Worm (Caenorhabditis elegans) whole organism, mixed stage, embryonic: ENCODE results near the gene nhr-123.

Experiments used
- M03D4.4 ChIP-seq: sonication (generic microtip); optimal IDR thresholded peaks from 2 replicates; lab custom pipeline; 2017; ENCODE audit warnings: mild to moderate bottlenecking, missing genetic modification characterization, missing compliant biosample characterization
- blmp-1 ChIP-seq: fragments of 150-350 bp; optimal IDR thresholded peaks from 2 replicates; lab custom pipeline; 2014; ENCODE audit warnings: missing biosample characterization, missing genetic modification characterization
- ceh-39 ChIP-seq: fragments of 150-350 bp; optimal IDR thresholded peaks from 2 replicates; lab custom pipeline; 2014; ENCODE audit warnings: missing biosample characterization, missing genetic modification characterization
- ceh-43 ChIP-seq: fragments of 200-800 bp; sonication (Bioruptor generic); optimal IDR thresholded peaks from 2 replicates; lab custom pipeline; 2018; ENCODE audit warnings: mild to moderate bottlenecking, missing genetic modification characterization, moderate library complexity, missing compliant biosample characterization
- ceh-83 ChIP-seq: fragments of 200-800 bp; sonication (Bioruptor generic); optimal IDR thresholded peaks from 2 replicates; lab custom pipeline; 2018; ENCODE audit warnings: mild to moderate bottlenecking, missing genetic modification characterization, missing compliant biosample characterization
- ces-1 ChIP-seq: fragments of 150-350 bp; optimal IDR thresholded peaks from 2 replicates; lab custom pipeline; 2014; ENCODE audit warnings: missing biosample characterization, missing genetic modification reagents, missing genetic modification characterization
- cnd-1 ChIP-seq: fragments of 200-800 bp; sonication (Bioruptor generic); optimal IDR thresholded peaks from 2 replicates; lab custom pipeline; 2018; ENCODE audit warnings: mild to moderate bottlenecking, missing genetic modification characterization, missing compliant biosample characterization
- drap-1 ChIP-seq: fragments of 200-800 bp; sonication (Bioruptor generic); optimal IDR thresholded peaks from 3 replicates; lab custom pipeline; 2018; ENCODE audit warnings: mild to moderate bottlenecking, missing genetic modification characterization, missing compliant biosample characterization
- elt-1 ChIP-seq: sonication (generic microtip); optimal IDR thresholded peaks from 2 replicates; lab custom pipeline; 2017; ENCODE audit warnings: missing genetic modification characterization, mild to moderate bottlenecking, missing compliant biosample characterization, antibody characterized with exemption, moderate library complexity, borderline replicate concordance; ENCODE audit not compliant: insufficient read depth
- elt-3 ChIP-seq: fragments of 150-350 bp; optimal IDR thresholded peaks from 2 replicates; lab custom pipeline; 2014; ENCODE audit warnings: missing biosample characterization, missing genetic modification characterization
- flh-1 ChIP-seq: fragments of 200-800 bp; sonication (Bioruptor generic); optimal IDR thresholded peaks from 2 replicates; lab custom pipeline; 2018; ENCODE audit warnings: mild to moderate bottlenecking, missing genetic modification characterization, moderate library complexity, missing compliant biosample characterization
- ham-2 ChIP-seq: fragments of 200-800 bp; sonication (Bioruptor generic); optimal IDR thresholded peaks from 2 replicates; lab custom pipeline; 2018; ENCODE audit warnings: mild to moderate bottlenecking, missing genetic modification characterization, missing compliant biosample characterization
- hlh-1 ChIP-seq: fragments of 150-350 bp; optimal IDR thresholded peaks from 2 replicates; lab custom pipeline; 2014; ENCODE audit warnings: missing biosample characterization, missing genetic modification reagents, missing genetic modification characterization
- lin-13 ChIP-seq: fragments of 150-350 bp; optimal IDR thresholded peaks from 2 replicates; lab custom pipeline; 2014; ENCODE audit warnings: missing biosample characterization, missing genetic modification characterization
- lin-32 ChIP-seq: fragments of 200-800 bp; sonication (Bioruptor generic); optimal IDR thresholded peaks from 2 replicates; lab custom pipeline; 2018; ENCODE audit warnings: mild to moderate bottlenecking, missing genetic modification characterization, missing compliant biosample characterization
- lsy-2 ChIP-seq: fragments of 150-350 bp; optimal IDR thresholded peaks from 2 replicates; lab custom pipeline; 2014; ENCODE audit warnings: missing biosample characterization, missing genetic modification characterization
- mab-5 ChIP-seq: fragments of 150-350 bp; optimal IDR thresholded peaks from 2 replicates; lab custom pipeline; 2014; ENCODE audit warnings: missing biosample characterization, missing genetic modification characterization
- mep-1 ChIP-seq: fragments of 150-350 bp; optimal IDR thresholded peaks from 2 replicates; lab custom pipeline; 2017; ENCODE audit warnings: missing biosample characterization, missing genetic modification reagents, missing genetic modification characterization, inconsistent platforms
- mls-2 ChIP-seq: sonication (generic microtip); optimal IDR thresholded peaks from 2 replicates; lab custom pipeline; 2016; ENCODE audit warnings: mild to moderate bottlenecking, missing genetic modification characterization, moderate library complexity, missing compliant biosample characterization
- nhr-12 ChIP-seq: fragments of 150-350 bp; optimal IDR thresholded peaks from 2 replicates; lab custom pipeline; 2014; ENCODE audit warnings: missing biosample characterization, missing genetic modification characterization
- nhr-2 ChIP-seq: fragments of 150-350 bp; optimal IDR thresholded peaks from 2 replicates; lab custom pipeline; 2014; ENCODE audit warnings: missing biosample characterization, missing genetic modification characterization
- nhr-237 ChIP-seq: fragments of 150-350 bp; optimal IDR thresholded peaks from 2 replicates; lab custom pipeline; 2014; ENCODE audit warnings: missing biosample characterization, missing genetic modification characterization
- nhr-28 ChIP-seq: fragments of 150-350 bp; optimal IDR thresholded peaks from 2 replicates; lab custom pipeline; 2014; ENCODE audit warnings: missing biosample characterization, missing genetic modification characterization
- nhr-76 ChIP-seq: sonication (generic microtip); optimal IDR thresholded peaks from 2 replicates; lab custom pipeline; 2017; ENCODE audit warnings: missing biosample characterization, missing genetic modification characterization
- pha-4 ChIP-seq: fragments of 150-350 bp; optimal IDR thresholded peaks from 2 replicates; lab custom pipeline; 2018; ENCODE audit warnings: missing biosample characterization, missing genetic modification reagents, missing genetic modification characterization
- sem-2 ChIP-seq: fragments of 200-800 bp; sonication (Bioruptor generic); optimal IDR thresholded peaks from 2 replicates; lab custom pipeline; 2018; ENCODE audit warnings: mild to moderate bottlenecking, missing genetic modification characterization, missing compliant biosample characterization
- snpc-4 ChIP-seq: fragments of 150-350 bp; optimal IDR thresholded peaks from 2 replicates; lab custom pipeline; 2014; ENCODE audit warnings: missing biosample characterization, missing genetic modification characterization
- tbx-8 ChIP-seq: fragments of 200-800 bp; sonication (Bioruptor generic); optimal IDR thresholded peaks from 2 replicates; lab custom pipeline; 2018; ENCODE audit warnings: mild to moderate bottlenecking, missing genetic modification characterization, moderate library complexity, missing compliant biosample characterization
- unc-39 ChIP-seq: fragments of 150-350 bp; optimal IDR thresholded peaks from 2 replicates; lab custom pipeline; 2014; ENCODE audit warnings: missing biosample characterization, missing genetic modification characterization
- unc-62 ChIP-seq: fragments of 150-350 bp; optimal IDR thresholded peaks from 2 replicates; lab custom pipeline; 2014; ENCODE audit warnings: missing biosample characterization, missing genetic modification reagents, missing genetic modification characterization
- zip-8 ChIP-seq: fragments of 150-350 bp; optimal IDR thresholded peaks from 2 replicates; lab custom pipeline; 2014; ENCODE audit warnings: missing biosample characterization, missing genetic modification characterization
- ztf-11 ChIP-seq: fragments of 150-350 bp; optimal IDR thresholded peaks from 2 replicates; lab custom pipeline; 2014; ENCODE audit warnings: missing biosample characterization, missing genetic modification characterization

Gene nhr-123

ce11 chrV:472589-472988, 21.3 kb downstream of the nhr-123 start, which contains the start of gene srt-31:
Gene srt-31, plus strand, starts transcription at chrV:472889.
- TF ChIP-seq pha-4: no peak
- TF ChIP-seq sem-2 (GFP tag; lab: Kevin White, UChicago): no peak
- TF ChIP-seq ceh-39 (tag; lab: Kevin White, UChicago): no peak
- no peak for TF ChIP-seq flh-1
- no peak for TF ChIP-seq cnd-1 (tag; lab: Kevin White, UChicago)
- TF ChIP-seq ces-1 (GFP tag; lab: Kevin White, UChicago): no peak

ce11 chrV:474516-474915, 23.3 kb downstream of the nhr-123 start, which contains the start of gene nhr-99:
Gene nhr-99, plus strand, starts transcription at chrV:474778.
- no peak for TF ChIP-seq cnd-1 (tag; lab: Kevin White, UChicago)
- no peak for TF ChIP-seq M03D4.4
- no peak for TF ChIP-seq hlh-1 (tag; lab: Kevin White, UChicago)
- TF ChIP-seq sem-2 (GFP tag; lab: Kevin White, UChicago): no peak
- no peak for TF ChIP-seq nhr-2 (tag; lab: Kevin White, UChicago)
- TF ChIP-seq lin-13 (tag; lab: Kevin White, UChicago): no peak
- no peak for TF ChIP-seq ztf-11
- no peak for TF ChIP-seq ceh-83
- no peak for TF ChIP-seq flh-1
- no peak for TF ChIP-seq snpc-4
- TF ChIP-seq ceh-39 (tag; lab: Kevin White, UChicago): no peak
- no peak for TF ChIP-seq mls-2
- no peak for TF ChIP-seq ceh-43 (GFP tag; lab: Kevin White, UChicago)
- no peak for TF ChIP-seq unc-62
- TF ChIP-seq elt-3 (tag; lab: Kevin White, UChicago): no peak
- TF ChIP-seq nhr-28 (tag; lab: Kevin White, UChicago): no peak

ce11 chrV:477664-478212, 26.5 kb downstream of the nhr-123 start, which contains the start of gene nhr-55:
Gene nhr-55, plus strand, starts transcription at chrV:478162.
- TF ChIP-seq blmp-1 (no peak), elt-3 (tag; lab: Kevin White, UChicago) (no peak), mls-2 (no peak), zip-8 (tag; lab: Kevin White, UChicago) (no peak), mep-1 (tag; lab: Kevin White, UChicago) (no peak), hlh-1 (tag; lab: Kevin White, UChicago) (no peak), flh-1 (no peak), M03D4.4 (no peak), nhr-237 (tag; lab: Kevin White, UChicago) (no peak), nhr-76 (tag; lab: Kevin White, UChicago) (no peak), tbx-8 (GFP tag; lab: Kevin White, UChicago) (no peak), lin-13 (tag; lab: Kevin White, UChicago) (no peak), mab-5 (no peak), lsy-2 (tag; lab: Kevin White, UChicago) (no peak), ces-1 (GFP tag; lab: Kevin White, UChicago) (no peak), drap-1 (GFP tag; lab: Kevin White, UChicago) (no peak), elt-1 (no peak)

- no peak for TF ChIP-seq nhr-2 (tag; lab: Kevin White, UChicago)
Observed at ce11 chrV:479046-479445, 27.8 kb downstream of the nhr-123 start.

ce11 chrV:482860-483259, 31.6 kb downstream of the nhr-123 start:
- TF ChIP-seq nhr-2 (tag; lab: Kevin White, UChicago): no peak
- TF ChIP-seq ces-1 (GFP tag; lab: Kevin White, UChicago): no peak
- no peak for TF ChIP-seq ham-2 (GFP tag; lab: Kevin White, UChicago)
- no peak for TF ChIP-seq blmp-1
- TF ChIP-seq ztf-11: no peak
- no peak for TF ChIP-seq mab-5
- no peak for TF ChIP-seq flh-1
- TF ChIP-seq nhr-12 (tag; lab: Kevin White, UChicago): no peak
- TF ChIP-seq ceh-43 (GFP tag; lab: Kevin White, UChicago): no peak
- no peak for TF ChIP-seq lsy-2 (tag; lab: Kevin White, UChicago)
- no peak for TF ChIP-seq snpc-4
- TF ChIP-seq ceh-39 (tag; lab: Kevin White, UChicago): no peak
- TF ChIP-seq lin-32 (GFP tag; lab: Kevin White, UChicago): no peak
- no peak for TF ChIP-seq unc-39 (tag; lab: Kevin White, UChicago)
- TF ChIP-seq mls-2: no peak
- no peak for TF ChIP-seq cnd-1 (tag; lab: Kevin White, UChicago)
- no peak for TF ChIP-seq nhr-76 (tag; lab: Kevin White, UChicago)
